Fruit fly (Drosophila melanogaster) whole organism, embryonic: ENCODE measurements around the gene Argp.

Source experiments
- CG10147 ChIP-seq: fragments of 200-800 bp; sonication (Bioruptor generic); optimal IDR thresholded peaks from 2 replicates; lab custom pipeline; 2019; ENCODE audit warnings: missing biosample characterization, mild to moderate bottlenecking, missing genetic modification characterization, moderate library complexity
- CG11456 ChIP-seq: fragments of 200-800 bp; sonication (Bioruptor generic); IDR thresholded peaks from 3 replicates; pipeline ENCODE4 v1.3.6; 2022; ENCODE audit warnings: missing biosample characterization, missing genetic modification characterization
- CG12155 ChIP-seq: fragments of 200-800 bp; sonication (Bioruptor generic); optimal IDR thresholded peaks from 3 replicates; lab custom pipeline; 2016; ENCODE audit warnings: missing biosample characterization, missing genetic modification characterization
- CG14860 ChIP-seq: fragments of 200-800 bp; sonication (Bioruptor generic); IDR thresholded peaks from 3 replicates; pipeline ENCODE4 v1.3.6; 2022; ENCODE audit warnings: missing biosample characterization, missing genetic modification characterization; ENCODE audit not compliant: partially characterized antibody
- CG1602 ChIP-seq: fragments of 200-800 bp; sonication (Bioruptor generic); optimal IDR thresholded peaks from 3 replicates; lab custom pipeline; 2016; ENCODE audit warnings: missing biosample characterization, missing genetic modification characterization
- CG17328 ChIP-seq: fragments of 200-800 bp; sonication (Bioruptor generic); IDR thresholded peaks from 2 replicates; pipeline ENCODE4 v1.3.6; 2022; ENCODE audit warnings: missing biosample characterization, missing genetic modification characterization
- CG17829 ChIP-seq: fragments of 200-800 bp; optimal IDR thresholded peaks from 2 replicates; lab custom pipeline; 2019; ENCODE audit warnings: missing biosample characterization, mild to moderate bottlenecking, missing genetic modification characterization, moderate library complexity
- CG2116 ChIP-seq: fragments of 200-800 bp; sonication (Bioruptor generic); optimal IDR thresholded peaks from 3 replicates; lab custom pipeline; 2018; ENCODE audit warnings: missing biosample characterization, mild to moderate bottlenecking, missing genetic modification characterization
- CG34376 ChIP-seq: fragments of 200-800 bp; sonication (Bioruptor generic); optimal IDR thresholded peaks from 2 replicates; lab custom pipeline; 2018; ENCODE audit warnings: missing biosample characterization, mild to moderate bottlenecking, missing genetic modification characterization
- CG3847 ChIP-seq: fragments of 200-800 bp; sonication (Bioruptor generic); IDR thresholded peaks from 2 replicates; pipeline ENCODE4 v1.3.6; 2022; ENCODE audit warnings: missing biosample characterization, missing genetic modification characterization
- CG5245 ChIP-seq: fragments of 200-800 bp; sonication (Bioruptor generic); optimal IDR thresholded peaks from 3 replicates; lab custom pipeline; 2016; ENCODE audit warnings: missing biosample characterization, missing genetic modification characterization
- CG8281 ChIP-seq: fragments of 200-800 bp; sonication (Bioruptor generic); optimal IDR thresholded peaks from 2 replicates; lab custom pipeline; 2018; ENCODE audit warnings: missing biosample characterization, mild to moderate bottlenecking, missing genetic modification characterization, moderate library complexity
- CG9609 ChIP-seq: fragments of 200-800 bp; sonication (Bioruptor generic); optimal IDR thresholded peaks from 3 replicates; lab custom pipeline; 2016; ENCODE audit warnings: missing biosample characterization, missing genetic modification characterization
- CkIIα-i1 ChIP-seq: fragments of 200-800 bp; sonication (Bioruptor generic); IDR thresholded peaks from 2 replicates; pipeline ENCODE4 v1.3.6; 2022; ENCODE audit warnings: missing biosample characterization, missing genetic modification characterization
- Doc2 ChIP-seq: fragments of 200-800 bp; sonication (Bioruptor generic); IDR thresholded peaks from 2 replicates; pipeline ENCODE4 v1.3.6; 2022; ENCODE audit warnings: missing biosample characterization, missing genetic modification characterization
- E2f1 ChIP-seq: fragments of 200-800 bp; sonication (Bioruptor generic); IDR thresholded peaks from 2 replicates; pipeline ENCODE4 v1.3.6; 2022; ENCODE audit warnings: missing biosample characterization, missing genetic modification characterization
- Jarid2 ChIP-seq: fragments of 200-800 bp; sonication (Bioruptor generic); optimal IDR thresholded peaks from 3 replicates; lab custom pipeline; 2017; ENCODE audit warnings: mild to moderate bottlenecking, missing biosample characterization, missing genetic modification reagents, missing genetic modification characterization
- MTF-1 ChIP-seq: fragments of 200-800 bp; sonication (Bioruptor generic); optimal IDR thresholded peaks from 2 replicates; lab custom pipeline; 2018; ENCODE audit warnings: missing biosample characterization, mild to moderate bottlenecking, missing genetic modification characterization, borderline replicate concordance
- Mrtf ChIP-seq: fragments of 200-800 bp; sonication (Bioruptor generic); IDR thresholded peaks from 3 replicates; pipeline ENCODE4 v1.3.6; 2022; ENCODE audit warnings: missing biosample characterization, missing genetic modification characterization
- Myb ChIP-seq: fragments of 200-800 bp; sonication (Bioruptor generic); optimal IDR thresholded peaks from 2 replicates; lab custom pipeline; 2016; ENCODE audit warnings: missing biosample characterization, missing genetic modification characterization
- Nf-YA ChIP-seq: fragments of 200-800 bp; sonication (Bioruptor generic); IDR thresholded peaks from 2 replicates; pipeline ENCODE4 v1.3.6; 2022; ENCODE audit warnings: missing biosample characterization, missing genetic modification characterization
- Stat92E ChIP-seq, 3 experiments: fragments of >200 bp in 2 of 3; fragments of 200-800 bp in 1 of 3; sonication (Bioruptor generic) in 1 of 3; optimal IDR thresholded peaks; 2 replicates each; lab custom pipeline; 2017 to 2019; ENCODE audit warnings: missing biosample characterization in 3 of 3, missing genetic modification characterization in 3 of 3, mild to moderate bottlenecking in 1 of 3, moderate library complexity in 1 of 3
- br ChIP-seq: fragments of >200 bp; optimal IDR thresholded peaks from 2 replicates; lab custom pipeline; 2017
- chinmo ChIP-seq: fragments of 200-800 bp; sonication (Bioruptor generic); IDR thresholded peaks from 4 replicates; pipeline ENCODE4 v1.3.6; 2022; ENCODE audit warnings: missing biosample characterization, missing genetic modification characterization; ENCODE audit not compliant: partially characterized antibody
- chn ChIP-seq: fragments of 200-800 bp; sonication (Bioruptor generic); optimal IDR thresholded peaks from 2 replicates; lab custom pipeline; 2016; ENCODE audit warnings: missing biosample characterization, missing genetic modification characterization
- ci ChIP-seq: fragments of 200-800 bp; sonication (Bioruptor generic); IDR thresholded peaks from 3 replicates; pipeline ENCODE4 v1.3.6; 2022; ENCODE audit warnings: missing biosample characterization, missing genetic modification characterization
- crc ChIP-seq: fragments of 200-800 bp; sonication (Bioruptor generic); optimal IDR thresholded peaks from 2 replicates; lab custom pipeline; 2016; ENCODE audit warnings: missing biosample characterization, missing genetic modification characterization
- disco-r ChIP-seq: fragments of 200-800 bp; sonication (Bioruptor generic); optimal IDR thresholded peaks from 2 replicates; lab custom pipeline; 2016; ENCODE audit warnings: missing biosample characterization, missing genetic modification characterization
- dmrt99B ChIP-seq: fragments of 200-800 bp; sonication (Bioruptor generic); optimal IDR thresholded peaks from 2 replicates; lab custom pipeline; 2018; ENCODE audit warnings: missing biosample characterization, mild to moderate bottlenecking, missing genetic modification characterization, moderate library complexity
- ems ChIP-seq: fragments of 200-800 bp; sonication (Bioruptor generic); optimal IDR thresholded peaks from 3 replicates; lab custom pipeline; 2016; ENCODE audit warnings: missing biosample characterization, missing genetic modification characterization
- fd102C ChIP-seq: fragments of 200-800 bp; sonication (Bioruptor generic); optimal IDR thresholded peaks from 2 replicates; lab custom pipeline; 2018; ENCODE audit warnings: missing biosample characterization, mild to moderate bottlenecking, missing genetic modification characterization, moderate library complexity
- gcm ChIP-seq: fragments of 200-800 bp; sonication (Bioruptor generic); optimal IDR thresholded peaks from 2 replicates; lab custom pipeline; 2019; ENCODE audit warnings: missing biosample characterization, mild to moderate bottlenecking, missing genetic modification characterization, moderate library complexity
- grau ChIP-seq: fragments of 200-800 bp; optimal IDR thresholded peaks from 3 replicates; lab custom pipeline; 2019; ENCODE audit warnings: missing biosample characterization, mild to moderate bottlenecking, missing genetic modification characterization, moderate library complexity
- ham ChIP-seq: fragments of 200-800 bp; sonication (Bioruptor generic); IDR thresholded peaks from 2 replicates; pipeline ENCODE4 v1.3.6; 2022; ENCODE audit warnings: missing biosample characterization, missing genetic modification characterization
- her ChIP-seq: fragments of 200-800 bp; sonication (Bioruptor generic); optimal IDR thresholded peaks from 2 replicates; lab custom pipeline; 2016; ENCODE audit warnings: missing biosample characterization, missing genetic modification characterization
- knrl ChIP-seq: fragments of 200-800 bp; sonication (Bioruptor generic); IDR thresholded peaks from 3 replicates; pipeline ENCODE4 v1.3.6; 2022; ENCODE audit warnings: missing biosample characterization, missing genetic modification characterization; ENCODE audit not compliant: partially characterized antibody
- lab ChIP-seq: fragments of 200-800 bp; sonication (Bioruptor generic); optimal IDR thresholded peaks from 3 replicates; lab custom pipeline; 2017; ENCODE audit warnings: missing biosample characterization, missing genetic modification characterization, mild to moderate bottlenecking, moderate library complexity, missing genetic modification reagents
- lov ChIP-seq, 2 experiments: fragments of 200-800 bp in 1 of 2; fragments of >200 bp in 1 of 2; sonication (Bioruptor generic) in 1 of 2; IDR thresholded peaks in 1 of 2; optimal IDR thresholded peaks in 1 of 2; 2 replicates in 1 of 2; 3 replicates in 1 of 2; pipeline versions ENCODE4 v1.3.6 to Lab custom; 2017 to 2022; ENCODE audit warnings: missing biosample characterization in 1 of 2, missing genetic modification characterization in 1 of 2
- org-1 ChIP-seq: fragments of 200-800 bp; sonication (Bioruptor generic); optimal IDR thresholded peaks from 2 replicates; lab custom pipeline; 2017; ENCODE audit warnings: missing biosample characterization, missing genetic modification characterization
- pros ChIP-seq: fragments of 200-800 bp; sonication (Bioruptor generic); optimal IDR thresholded peaks from 3 replicates; lab custom pipeline; 2019; ENCODE audit warnings: missing biosample characterization, mild to moderate bottlenecking, missing genetic modification characterization, moderate library complexity
- pum ChIP-seq: fragments of 200-800 bp; sonication (Bioruptor generic); optimal IDR thresholded peaks from 2 replicates; lab custom pipeline; 2016; ENCODE audit warnings: missing biosample characterization, missing genetic modification characterization
- pzg ChIP-seq: fragments of 200-800 bp; sonication (Bioruptor generic); optimal IDR thresholded peaks from 3 replicates; lab custom pipeline; 2018; ENCODE audit warnings: missing biosample characterization, mild to moderate bottlenecking, missing genetic modification characterization, moderate library complexity
- sc ChIP-seq, 3 experiments: fragments of >200 bp in 2 of 3; fragments of 200-800 bp in 1 of 3; sonication (Bioruptor generic) in 1 of 3; optimal IDR thresholded peaks; 2 replicates in 2 of 3; 3 replicates in 1 of 3; lab custom pipeline; 2017; ENCODE audit warnings: mild to moderate bottlenecking in 1 of 3, missing biosample characterization in 1 of 3, missing genetic modification characterization in 1 of 3, missing genetic modification reagents in 1 of 3
- sens-2 ChIP-seq: fragments of 200-800 bp; sonication (Bioruptor generic); IDR thresholded peaks from 2 replicates; pipeline ENCODE4 v1.3.6; 2022; ENCODE audit warnings: missing biosample characterization, missing genetic modification characterization
- slou ChIP-seq: fragments of 200-800 bp; sonication (Bioruptor generic); optimal IDR thresholded peaks from 3 replicates; lab custom pipeline; 2016; ENCODE audit warnings: missing biosample characterization, missing genetic modification characterization
- so ChIP-seq: fragments of 200-800 bp; sonication (Bioruptor generic); IDR thresholded peaks from 3 replicates; pipeline ENCODE4 v1.3.6; 2022; ENCODE audit warnings: missing biosample characterization, missing genetic modification characterization
- usp ChIP-seq: fragments of >200 bp; optimal IDR thresholded peaks from 2 replicates; lab custom pipeline; 2017; ENCODE audit warnings: missing biosample characterization, missing genetic modification characterization

Gene Argp

dm6 chr3R:13676137-13677086, 33.3 kb downstream of the Argp start, which contains the start of the genes Lkb1 and CG9588 (continued):
- TF ChIP-seq Nf-YA (GFP tag; lab: Robert Waterston, UW) (peak; percentile 69; the same call in 1 of the 2 replicates), ems (GFP tag; lab: Kevin White, UChicago) (peak; percentile 31), disco-r (GFP tag; lab: Kevin White, UChicago) (peak; percentile 8), grau (no peak), CG9609 (peak; percentile 66), org-1 (GFP tag; lab: Kevin White, UChicago) (no peak), so (peak; percentile 72; the same call in 2 of the 3 replicates), MTF-1 (no peak), sens-2 (GFP tag; lab: Robert Waterston, UW) (no peak), lab (GFP tag; lab: Kevin White, UChicago) (peak; percentile 61), usp (no peak), sc (optimal IDR thresholded peaks at IDR 0.05; lab: Kevin White, UChicago) (no peak), sc (GFP tag; optimal IDR thresholded peaks at IDR 0.05; lab: Kevin White, UChicago) (no peak), CkIIα-i1 (GFP tag; lab: Robert Waterston, UW) (peak; percentile 48; the same call in 1 of the 2 replicates), pzg (GFP tag; lab: Kevin White, UChicago) (peak; percentile 58), Myb (peak; percentile 52), CG17829 (no peak), CG8281 (tag; lab: Kevin White, UChicago) (no peak), Mrtf (peak; percentile 69), knrl (GFP tag; lab: Robert Waterston, UW) (no peak; the same call in 2 of the 3 replicates), CG17328 (GFP tag; lab: Robert Waterston, UW) (peak; percentile 83), slou (GFP tag; lab: Kevin White, UChicago) (no peak), ci (GFP tag; lab: Robert Waterston, UW) (peak; percentile 88), chn (GFP tag; lab: Kevin White, UChicago) (peak; percentile 49), dmrt99B (tag; lab: Kevin White, UChicago) (no peak), CG3847 (peak; percentile 54), CG14860 (no peak), ham (GFP tag; lab: Robert Waterston, UW) (0 out of 2 replicates have a peak, but pooled peaks have one; percentile 56), chinmo (no peak), pum (GFP tag; lab: Kevin White, UChicago) (peak; percentile 29), CG11456 (GFP tag; lab: Robert Waterston, UW) (peak; percentile 90), CG34376 (GFP tag; lab: Kevin White, UChicago) (no peak), lov (optimal IDR thresholded peaks at IDR 0.05; lab: Kevin White, UChicago) (no peak), lov (GFP tag; IDR thresholded peaks at IDR 0.05; lab: Robert Waterston, UW) (peak; percentile 75; the same call in 2 of the 3 replicates), Doc2 (GFP tag; lab: Robert Waterston, UW) (no peak), gcm (GFP tag; lab: Kevin White, UChicago) (no peak), CG1602 (GFP tag; lab: Kevin White, UChicago) (peak; percentile 27), CG12155 (GFP tag; lab: Kevin White, UChicago) (peak; percentile 2), Jarid2 (no peak), CG10147 (no peak), CG2116 (GFP tag; lab: Kevin White, UChicago) (peak; percentile 41), crc (GFP tag; lab: Kevin White, UChicago) (no peak), fd102C (GFP tag; lab: Kevin White, UChicago) (no peak), CG5245 (GFP tag; lab: Kevin White, UChicago) (no peak), br (lab: Kevin White, UChicago) (no peak), E2f1 (GFP tag; lab: Robert Waterston, UW) (peak; percentile 73), pros (GFP tag; lab: Kevin White, UChicago) (no peak), her (GFP tag; lab: Kevin White, UChicago) (no peak), Stat92E (GFP tag; optimal IDR thresholded peaks at IDR 0.05; lab: Kevin White, UChicago) (no peak)
